Fruit fly (Drosophila melanogaster) whole organism, adult: Measurements from ENCODE around the gene CG31076.

Experiments
- CG11617 ChIP-seq: fragments of 200-800 bp; sonication (Bioruptor generic); optimal IDR thresholded peaks from 2 replicates; lab custom pipeline; 2017; ENCODE audit warnings: mild to moderate bottlenecking, missing biosample characterization, missing genetic modification reagents, missing genetic modification characterization
- CG12768 ChIP-seq: fragments of 200-800 bp; sonication (Bioruptor generic); optimal IDR thresholded peaks from 2 replicates; lab custom pipeline; 2017; ENCODE audit warnings: missing biosample characterization, missing genetic modification characterization, mild to moderate bottlenecking, moderate library complexity, missing genetic modification reagents
- CG14711 ChIP-seq: fragments of 200-800 bp; sonication (Bioruptor generic); optimal IDR thresholded peaks from 2 replicates; lab custom pipeline; 2018; ENCODE audit warnings: missing biosample characterization, mild to moderate bottlenecking, missing genetic modification characterization, moderate library complexity
- CG1620 ChIP-seq: fragments of 200-800 bp; sonication (Bioruptor generic); optimal IDR thresholded peaks from 2 replicates; lab custom pipeline; 2016; ENCODE audit warnings: missing biosample characterization, missing genetic modification characterization
- CG33017 ChIP-seq: fragments of 200-800 bp; sonication (Bioruptor generic); optimal IDR thresholded peaks from 2 replicates; lab custom pipeline; 2018; ENCODE audit warnings: missing biosample characterization, mild to moderate bottlenecking, missing genetic modification characterization, moderate library complexity
- CG5204 ChIP-seq: fragments of 200-800 bp; sonication (Bioruptor generic); optimal IDR thresholded peaks from 2 replicates; lab custom pipeline; 2016; ENCODE audit warnings: missing biosample characterization, missing genetic modification characterization
- CG7045 ChIP-seq: fragments of 200-800 bp; sonication (Bioruptor generic); optimal IDR thresholded peaks from 2 replicates; lab custom pipeline; 2017; ENCODE audit warnings: missing biosample characterization, mild to moderate bottlenecking, missing genetic modification characterization
- CG7101 ChIP-seq: fragments of 200-800 bp; sonication (Bioruptor generic); optimal IDR thresholded peaks from 2 replicates; lab custom pipeline; 2018; ENCODE audit warnings: missing biosample characterization, mild to moderate bottlenecking, missing genetic modification characterization, moderate library complexity
- Clk ChIP-seq: fragments of 200-800 bp; sonication (Bioruptor generic); optimal IDR thresholded peaks from 2 replicates; lab custom pipeline; 2017; ENCODE audit warnings: missing biosample characterization, missing genetic modification characterization
- Crg-1 ChIP-seq: fragments of 200-800 bp; sonication (Bioruptor generic); optimal IDR thresholded peaks from 2 replicates; lab custom pipeline; 2016; ENCODE audit warnings: missing biosample characterization, missing genetic modification characterization
- Hr96 ChIP-seq: fragments of 200-800 bp; sonication (Bioruptor generic); optimal IDR thresholded peaks from 2 replicates; lab custom pipeline; 2016; ENCODE audit warnings: missing biosample characterization, missing genetic modification characterization
- Mnt ChIP-seq: fragments of 200-800 bp; sonication (Bioruptor generic); optimal IDR thresholded peaks from 2 replicates; lab custom pipeline; 2016; ENCODE audit warnings: missing biosample characterization, mild to moderate bottlenecking, missing genetic modification characterization
- bab1 ChIP-seq: fragments of 200-800 bp; sonication (Bioruptor generic); optimal IDR thresholded peaks from 3 replicates; lab custom pipeline; 2019; ENCODE audit warnings: missing biosample characterization, mild to moderate bottlenecking, missing genetic modification characterization, moderate library complexity
- cic ChIP-seq: fragments of 200-800 bp; sonication (Bioruptor generic); optimal IDR thresholded peaks from 2 replicates; lab custom pipeline; 2017; ENCODE audit warnings: missing biosample characterization, mild to moderate bottlenecking, missing genetic modification characterization, moderate library complexity
- cnc ChIP-seq, 2 experiments: fragments of >200 bp; optimal IDR thresholded peaks; 2 replicates each; lab custom pipeline; 2017
- kay ChIP-seq: fragments of 200-800 bp; sonication (Bioruptor generic); peaks from one replicate; lab custom pipeline; 2016; ENCODE audit warnings: missing biosample characterization, missing genetic modification characterization, borderline replicate concordance
- ovo ChIP-seq: fragments of 200-800 bp; sonication (Bioruptor generic); optimal IDR thresholded peaks from 2 replicates; lab custom pipeline; 2016; ENCODE audit warnings: missing biosample characterization, missing genetic modification characterization
- pad ChIP-seq: fragments of 200-800 bp; sonication (Bioruptor generic); optimal IDR thresholded peaks from 3 replicates; lab custom pipeline; 2017; ENCODE audit warnings: missing biosample characterization, missing genetic modification characterization, mild to moderate bottlenecking, moderate library complexity, missing genetic modification reagents
- tj ChIP-seq: fragments of 200-800 bp; sonication (Bioruptor generic); optimal IDR thresholded peaks from 3 replicates; lab custom pipeline; 2017; ENCODE audit warnings: missing biosample characterization, mild to moderate bottlenecking, missing genetic modification characterization, moderate library complexity
- toe ChIP-seq: fragments of 200-800 bp; sonication (Bioruptor generic); optimal IDR thresholded peaks from 2 replicates; lab custom pipeline; 2016; ENCODE audit warnings: missing biosample characterization, missing genetic modification characterization

CG31076 gene

dm6 chr3R:27007022-27007421 is 17.4 kb upstream of the CG31076 start, which contains the start of gene CG6295:
Gene CG6295, minus strand, starts transcription at chr3R:27007055.
- TF ChIP-seq CG14711 (tag; lab: Kevin White, UChicago) (no peak), Mnt (GFP tag; lab: Kevin White, UChicago) (no peak), CG33017 (tag; lab: Kevin White, UChicago) (no peak), CG7101 (tag; lab: Kevin White, UChicago) (no peak), Crg-1 (GFP tag; lab: Kevin White, UChicago) (no peak), CG11617 (GFP tag; lab: Kevin White, UChicago) (no peak), ovo (GFP tag; lab: Kevin White, UChicago) (no peak), bab1 (GFP tag; lab: Kevin White, UChicago) (no peak), CG5204 (no peak), tj (GFP tag; lab: Kevin White, UChicago) (no peak), cic (GFP tag; lab: Kevin White, UChicago) (no peak), Clk (GFP tag; lab: Kevin White, UChicago) (no peak), pad (GFP tag; lab: Kevin White, UChicago) (no peak)

- TF ChIP-seq Hr96 (GFP tag; lab: Kevin White, UChicago) (no peak), Mnt (GFP tag; lab: Kevin White, UChicago) (no peak), Clk (GFP tag; lab: Kevin White, UChicago) (no peak), CG5204 (no peak), ovo (GFP tag; lab: Kevin White, UChicago) (no peak), kay (no peak), CG33017 (tag; lab: Kevin White, UChicago) (no peak), CG7101 (tag; lab: Kevin White, UChicago) (no peak), CG11617 (GFP tag; lab: Kevin White, UChicago) (no peak), CG1620 (GFP tag; lab: Kevin White, UChicago) (no peak), pad (GFP tag; lab: Kevin White, UChicago) (no peak), toe (GFP tag; lab: Kevin White, UChicago) (no peak), CG7045 (no peak), cnc (optimal IDR thresholded peaks at IDR 0.05; lab: Kevin White, UChicago) (no peak), tj (GFP tag; lab: Kevin White, UChicago) (no peak)
Observed at dm6 chr3R:27005338-27005737, 15.7 kb upstream of the CG31076 start, which contains the start of gene CG6296. Gene CG6296, minus strand, starts transcription at chr3R:27005469.

- no peak for TF ChIP-seq CG1620 (GFP tag; lab: Kevin White, UChicago)
- TF ChIP-seq CG12768 (GFP tag; lab: Kevin White, UChicago): no peak
- TF ChIP-seq bab1 (GFP tag; lab: Kevin White, UChicago): no peak
- TF ChIP-seq CG5204: no peak
- no peak for TF ChIP-seq kay
- no peak for TF ChIP-seq CG14711 (tag; lab: Kevin White, UChicago)
- no peak for TF ChIP-seq CG7045
- TF ChIP-seq CG7101 (tag; lab: Kevin White, UChicago): no peak
- no peak for TF ChIP-seq Crg-1 (GFP tag; lab: Kevin White, UChicago)
- TF ChIP-seq pad (GFP tag; lab: Kevin White, UChicago): no peak
- no peak for TF ChIP-seq Hr96 (GFP tag; lab: Kevin White, UChicago)
- no peak for TF ChIP-seq cnc (optimal IDR thresholded peaks at IDR 0.05; lab: Kevin White, UChicago)
- no peak for TF ChIP-seq toe (GFP tag; lab: Kevin White, UChicago)
- no peak for TF ChIP-seq cic (GFP tag; lab: Kevin White, UChicago)
- TF ChIP-seq tj (GFP tag; lab: Kevin White, UChicago): no peak
- TF ChIP-seq Clk (GFP tag; lab: Kevin White, UChicago): no peak
- no peak for TF ChIP-seq Mnt (GFP tag; lab: Kevin White, UChicago)
- no peak for TF ChIP-seq CG11617 (GFP tag; lab: Kevin White, UChicago)
- no peak for TF ChIP-seq ovo (GFP tag; lab: Kevin White, UChicago)
Observed at dm6 chr3R:27002787-27003186, 13.1 kb upstream of the CG31076 start.

dm6 chr3R:26999452-26999851 is 9.8 kb upstream of the CG31076 start, which contains the start of gene CG31077:
Gene CG31077, plus strand, starts transcription at chr3R:26999752.
- TF ChIP-seq Hr96 (GFP tag; lab: Kevin White, UChicago) (no peak), ovo (GFP tag; lab: Kevin White, UChicago) (no peak), Clk (GFP tag; lab: Kevin White, UChicago) (no peak), Crg-1 (GFP tag; lab: Kevin White, UChicago) (no peak), pad (GFP tag; lab: Kevin White, UChicago) (no peak), tj (GFP tag; lab: Kevin White, UChicago) (no peak), kay (no peak), CG14711 (tag; lab: Kevin White, UChicago) (no peak), CG7045 (no peak), Mnt (GFP tag; lab: Kevin White, UChicago) (no peak), toe (GFP tag; lab: Kevin White, UChicago) (no peak), cic (GFP tag; lab: Kevin White, UChicago) (no peak), cnc (optimal IDR thresholded peaks at IDR 0.05; lab: Kevin White, UChicago) (no peak), CG7101 (tag; lab: Kevin White, UChicago) (no peak), bab1 (GFP tag; lab: Kevin White, UChicago) (no peak), CG1620 (GFP tag; lab: Kevin White, UChicago) (no peak), CG5204 (no peak)

- TF ChIP-seq CG7101 (tag; lab: Kevin White, UChicago): no peak
- TF ChIP-seq cic (GFP tag; lab: Kevin White, UChicago): no peak
- TF ChIP-seq ovo (GFP tag; lab: Kevin White, UChicago): no peak
- TF ChIP-seq Hr96 (GFP tag; lab: Kevin White, UChicago): no peak
- TF ChIP-seq Clk (GFP tag; lab: Kevin White, UChicago): no peak
Observed at dm6 chr3R:26996642-26997041, 7.0 kb upstream of the CG31076 start, which contains the start of gene RYa-R. Gene RYa-R, plus strand, starts transcription at chr3R:26996980.

dm6 chr3R:26994532-26994931 is 4.9 kb upstream of the CG31076 start, which contains the start of gene TwdlC:
Gene TwdlC, plus strand, starts transcription at chr3R:26994832.
- TF ChIP-seq CG5204: no peak
- no peak for TF ChIP-seq toe (GFP tag; lab: Kevin White, UChicago)
- no peak for TF ChIP-seq Mnt (GFP tag; lab: Kevin White, UChicago)
- no peak for TF ChIP-seq pad (GFP tag; lab: Kevin White, UChicago)
- no peak for TF ChIP-seq tj (GFP tag; lab: Kevin White, UChicago)
- TF ChIP-seq CG7101 (tag; lab: Kevin White, UChicago): no peak
